Fruit fly (Drosophila melanogaster) whole organism, embryonic: ENCODE measurements around the gene CG17224.

ENCODE experiments used
- ATbp ChIP-seq: fragments of 200-800 bp; sonication (Bioruptor generic); optimal IDR thresholded peaks from 2 replicates; lab custom pipeline; 2017; ENCODE audit warnings: missing biosample characterization, mild to moderate bottlenecking, missing genetic modification characterization, missing genetic modification reagents
- Bteb2 ChIP-seq: fragments of 200-800 bp; sonication (Bioruptor generic); optimal IDR thresholded peaks from 2 replicates; lab custom pipeline; 2016; ENCODE audit warnings: missing biosample characterization, missing genetic modification characterization
- CG10267 ChIP-seq: fragments of 200-800 bp; sonication (Bioruptor generic); optimal IDR thresholded peaks from 2 replicates; lab custom pipeline; 2018; ENCODE audit warnings: missing biosample characterization, mild to moderate bottlenecking, missing genetic modification characterization, moderate library complexity
- CG10979 ChIP-seq: fragments of 200-800 bp; sonication (Bioruptor generic); optimal IDR thresholded peaks from 2 replicates; lab custom pipeline; 2018; ENCODE audit warnings: missing biosample characterization, mild to moderate bottlenecking, missing genetic modification characterization, moderate library complexity
- CG12391 ChIP-seq: fragments of 200-800 bp; sonication (Bioruptor generic); optimal IDR thresholded peaks from 3 replicates; lab custom pipeline; 2018; ENCODE audit warnings: missing biosample characterization, mild to moderate bottlenecking, missing genetic modification characterization, moderate library complexity
- CG13296 ChIP-seq: fragments of 200-800 bp; sonication (Bioruptor generic); optimal IDR thresholded peaks from 3 replicates; lab custom pipeline; 2018; ENCODE audit warnings: missing biosample characterization, mild to moderate bottlenecking, missing genetic modification characterization
- CG13424 ChIP-seq: fragments of 200-800 bp; sonication (Bioruptor generic); optimal IDR thresholded peaks from 2 replicates; lab custom pipeline; 2019; ENCODE audit warnings: missing biosample characterization, mild to moderate bottlenecking, missing genetic modification characterization, moderate library complexity
- CG1602 ChIP-seq: fragments of 200-800 bp; sonication (Bioruptor generic); optimal IDR thresholded peaks from 3 replicates; lab custom pipeline; 2016; ENCODE audit warnings: missing biosample characterization, missing genetic modification characterization
- CG17359 ChIP-seq: fragments of 200-800 bp; sonication (Bioruptor generic); optimal IDR thresholded peaks from 3 replicates; lab custom pipeline; 2018; ENCODE audit warnings: missing biosample characterization, mild to moderate bottlenecking, missing genetic modification characterization, moderate library complexity
- CG17385 ChIP-seq: fragments of 200-800 bp; sonication (Bioruptor generic); optimal IDR thresholded peaks from 3 replicates; lab custom pipeline; 2018; ENCODE audit warnings: missing biosample characterization, mild to moderate bottlenecking, missing genetic modification characterization
- CG2116 ChIP-seq: fragments of 200-800 bp; sonication (Bioruptor generic); optimal IDR thresholded peaks from 3 replicates; lab custom pipeline; 2018; ENCODE audit warnings: missing biosample characterization, mild to moderate bottlenecking, missing genetic modification characterization
- CG34224 ChIP-seq: fragments of 200-800 bp; sonication (Bioruptor generic); IDR thresholded peaks from 3 replicates; pipeline ENCODE4 v1.3.6; 2022; ENCODE audit warnings: missing biosample characterization, missing genetic modification characterization; ENCODE audit not compliant: partially characterized antibody
- CG34422 ChIP-seq: fragments of 200-800 bp; sonication (Bioruptor generic); IDR thresholded peaks from 3 replicates; pipeline ENCODE4 v1.3.6; 2022; ENCODE audit warnings: missing biosample characterization, missing genetic modification characterization
- CG3995 ChIP-seq: fragments of 200-800 bp; sonication (Bioruptor generic); optimal IDR thresholded peaks from 3 replicates; lab custom pipeline; 2016; ENCODE audit warnings: missing biosample characterization, missing genetic modification characterization
- CG8290 ChIP-seq, 3 experiments: fragments of 200-800 bp; sonication (Bioruptor generic); optimal IDR thresholded peaks; 2 replicates each; lab custom pipeline; 2016 to 2019; ENCODE audit warnings: missing biosample characterization in 3 of 3, missing genetic modification characterization in 3 of 3, mild to moderate bottlenecking in 2 of 3, moderate library complexity in 1 of 3
- CG9817 ChIP-seq: fragments of 200-800 bp; sonication (Bioruptor generic); optimal IDR thresholded peaks from 2 replicates; lab custom pipeline; 2018; ENCODE audit warnings: missing biosample characterization, mild to moderate bottlenecking, missing genetic modification characterization, moderate library complexity
- Doc2 ChIP-seq: fragments of 200-800 bp; sonication (Bioruptor generic); IDR thresholded peaks from 2 replicates; pipeline ENCODE4 v1.3.6; 2022; ENCODE audit warnings: missing biosample characterization, missing genetic modification characterization
- Doc3 ChIP-seq: fragments of 200-800 bp; sonication (Bioruptor generic); IDR thresholded peaks from 3 replicates; pipeline ENCODE4 v1.3.6; 2022; ENCODE audit warnings: missing biosample characterization, missing genetic modification characterization; ENCODE audit not compliant: partially characterized antibody
- ERR ChIP-seq: fragments of 200-800 bp; sonication (Bioruptor generic); optimal IDR thresholded peaks from 2 replicates; lab custom pipeline; 2016; ENCODE audit warnings: missing biosample characterization, missing genetic modification characterization
- Fer1 ChIP-seq: fragments of 200-800 bp; sonication (Bioruptor generic); optimal IDR thresholded peaks from 2 replicates; lab custom pipeline; 2017; ENCODE audit warnings: missing biosample characterization, mild to moderate bottlenecking, missing genetic modification characterization
- Fer2 ChIP-seq: fragments of 200-800 bp; sonication (Bioruptor generic); optimal IDR thresholded peaks from 2 replicates; lab custom pipeline; 2018; ENCODE audit warnings: missing biosample characterization, mild to moderate bottlenecking, missing genetic modification characterization, moderate library complexity
- HLH4C ChIP-seq: fragments of 200-800 bp; sonication (Bioruptor generic); IDR thresholded peaks from 3 replicates; pipeline ENCODE4 v1.3.6; 2022; ENCODE audit warnings: missing biosample characterization, missing genetic modification characterization; ENCODE audit not compliant: partially characterized antibody
- NK7.1 ChIP-seq: fragments of 200-800 bp; sonication (Bioruptor generic); optimal IDR thresholded peaks from 3 replicates; lab custom pipeline; 2016; ENCODE audit warnings: missing biosample characterization, missing genetic modification characterization
- Scr ChIP-seq: fragments of 200-800 bp; sonication (Bioruptor generic); IDR thresholded peaks from 2 replicates; pipeline ENCODE4 v1.3.6; 2022; ENCODE audit warnings: missing biosample characterization, missing genetic modification characterization; ENCODE audit not compliant: partially characterized antibody
- Side ChIP-seq: fragments of 200-800 bp; sonication (Bioruptor generic); optimal IDR thresholded peaks from 2 replicates; lab custom pipeline; 2016; ENCODE audit warnings: missing biosample characterization, missing genetic modification characterization
- Sin3A ChIP-seq: fragments of >200 bp; optimal IDR thresholded peaks from 2 replicates; lab custom pipeline; 2018
- Stat92E ChIP-seq, 3 experiments: fragments of >200 bp in 2 of 3; fragments of 200-800 bp in 1 of 3; sonication (Bioruptor generic) in 1 of 3; optimal IDR thresholded peaks; 2 replicates each; lab custom pipeline; 2017 to 2019; ENCODE audit warnings: missing biosample characterization in 3 of 3, missing genetic modification characterization in 3 of 3, mild to moderate bottlenecking in 1 of 3, moderate library complexity in 1 of 3
- Xbp1 ChIP-seq: fragments of 200-800 bp; sonication (Bioruptor generic); optimal IDR thresholded peaks from 3 replicates; lab custom pipeline; 2016; ENCODE audit warnings: missing biosample characterization, mild to moderate bottlenecking, missing genetic modification characterization
- ara ChIP-seq: fragments of 200-800 bp; sonication (Bioruptor generic); IDR thresholded peaks from 2 replicates; pipeline ENCODE4 v1.3.6; 2022; ENCODE audit warnings: missing biosample characterization, missing genetic modification characterization
- caup ChIP-seq: fragments of 200-800 bp; sonication (Bioruptor generic); optimal IDR thresholded peaks from 3 replicates; lab custom pipeline; 2017; ENCODE audit warnings: missing biosample characterization, mild to moderate bottlenecking, missing genetic modification characterization, moderate library complexity; ENCODE audit not compliant: severe bottlenecking
- chinmo ChIP-seq: fragments of 200-800 bp; sonication (Bioruptor generic); IDR thresholded peaks from 4 replicates; pipeline ENCODE4 v1.3.6; 2022; ENCODE audit warnings: missing biosample characterization, missing genetic modification characterization; ENCODE audit not compliant: partially characterized antibody
- ftz-f1 ChIP-seq: fragments of 200-800 bp; sonication (Bioruptor generic); optimal IDR thresholded peaks from 2 replicates; lab custom pipeline; 2016; ENCODE audit warnings: missing biosample characterization, missing genetic modification characterization
- gfzf ChIP-seq: fragments of 200-800 bp; sonication (Bioruptor generic); optimal IDR thresholded peaks from 2 replicates; lab custom pipeline; 2016; ENCODE audit warnings: missing biosample characterization, mild to moderate bottlenecking, missing genetic modification characterization, moderate library complexity
- grau ChIP-seq: fragments of 200-800 bp; optimal IDR thresholded peaks from 3 replicates; lab custom pipeline; 2019; ENCODE audit warnings: missing biosample characterization, mild to moderate bottlenecking, missing genetic modification characterization, moderate library complexity
- hkb ChIP-seq, 2 experiments: fragments of 200-800 bp in 1 of 2; fragments of >200 bp in 1 of 2; sonication (Bioruptor generic) in 1 of 2; IDR thresholded peaks in 1 of 2; optimal IDR thresholded peaks in 1 of 2; 2 replicates each; pipeline versions ENCODE4 v1.3.6 to Lab custom; 2017 to 2022; ENCODE audit warnings: missing biosample characterization in 1 of 2, missing genetic modification characterization in 1 of 2
- jumu ChIP-seq: fragments of 200-800 bp; sonication (Bioruptor generic); optimal IDR thresholded peaks from 3 replicates; lab custom pipeline; 2016; ENCODE audit warnings: missing biosample characterization, missing genetic modification characterization
- knrl ChIP-seq: fragments of 200-800 bp; sonication (Bioruptor generic); IDR thresholded peaks from 3 replicates; pipeline ENCODE4 v1.3.6; 2022; ENCODE audit warnings: missing biosample characterization, missing genetic modification characterization; ENCODE audit not compliant: partially characterized antibody
- lov ChIP-seq, 2 experiments: fragments of 200-800 bp in 1 of 2; fragments of >200 bp in 1 of 2; sonication (Bioruptor generic) in 1 of 2; IDR thresholded peaks in 1 of 2; optimal IDR thresholded peaks in 1 of 2; 2 replicates in 1 of 2; 3 replicates in 1 of 2; pipeline versions ENCODE4 v1.3.6 to Lab custom; 2017 to 2022; ENCODE audit warnings: missing biosample characterization in 1 of 2, missing genetic modification characterization in 1 of 2
- nerfin-2 ChIP-seq: fragments of 200-800 bp; sonication (Bioruptor generic); IDR thresholded peaks from 2 replicates; pipeline ENCODE4 v1.3.6; 2022; ENCODE audit warnings: missing biosample characterization, missing genetic modification characterization; ENCODE audit not compliant: partially characterized antibody
- pzg ChIP-seq: fragments of 200-800 bp; sonication (Bioruptor generic); optimal IDR thresholded peaks from 3 replicates; lab custom pipeline; 2018; ENCODE audit warnings: missing biosample characterization, mild to moderate bottlenecking, missing genetic modification characterization, moderate library complexity
- sc ChIP-seq, 3 experiments: fragments of >200 bp in 2 of 3; fragments of 200-800 bp in 1 of 3; sonication (Bioruptor generic) in 1 of 3; optimal IDR thresholded peaks; 2 replicates in 2 of 3; 3 replicates in 1 of 3; lab custom pipeline; 2017; ENCODE audit warnings: mild to moderate bottlenecking in 1 of 3, missing biosample characterization in 1 of 3, missing genetic modification characterization in 1 of 3, missing genetic modification reagents in 1 of 3
- sens ChIP-seq: fragments of 200-800 bp; sonication (Bioruptor generic); peaks from one replicate; lab custom pipeline; 2016; ENCODE audit warnings: missing biosample characterization, missing genetic modification characterization
- trem ChIP-seq: fragments of 200-800 bp; optimal IDR thresholded peaks from 3 replicates; lab custom pipeline; 2019; ENCODE audit warnings: missing biosample characterization, mild to moderate bottlenecking, missing genetic modification characterization, moderate library complexity
- tup ChIP-seq: fragments of 200-800 bp; sonication (Bioruptor generic); optimal IDR thresholded peaks from 2 replicates; lab custom pipeline; 2016; ENCODE audit warnings: missing biosample characterization, mild to moderate bottlenecking, missing genetic modification characterization, moderate library complexity
- unc-4 ChIP-seq: fragments of 200-800 bp; sonication (Bioruptor generic); IDR thresholded peaks from 2 replicates; pipeline ENCODE4 v1.3.6; 2022; ENCODE audit warnings: missing biosample characterization, missing genetic modification characterization; ENCODE audit not compliant: partially characterized antibody
- vfl ChIP-seq: fragments of 200-800 bp; sonication (Bioruptor generic); optimal IDR thresholded peaks from 2 replicates; lab custom pipeline; 2016; ENCODE audit warnings: missing biosample characterization, missing genetic modification characterization
- vvl ChIP-seq: fragments of 200-800 bp; sonication (Bioruptor generic); IDR thresholded peaks from 2 replicates; pipeline ENCODE4 v1.3.6; 2022; ENCODE audit warnings: missing biosample characterization, missing genetic modification characterization

The CG17224 gene

DNA sequence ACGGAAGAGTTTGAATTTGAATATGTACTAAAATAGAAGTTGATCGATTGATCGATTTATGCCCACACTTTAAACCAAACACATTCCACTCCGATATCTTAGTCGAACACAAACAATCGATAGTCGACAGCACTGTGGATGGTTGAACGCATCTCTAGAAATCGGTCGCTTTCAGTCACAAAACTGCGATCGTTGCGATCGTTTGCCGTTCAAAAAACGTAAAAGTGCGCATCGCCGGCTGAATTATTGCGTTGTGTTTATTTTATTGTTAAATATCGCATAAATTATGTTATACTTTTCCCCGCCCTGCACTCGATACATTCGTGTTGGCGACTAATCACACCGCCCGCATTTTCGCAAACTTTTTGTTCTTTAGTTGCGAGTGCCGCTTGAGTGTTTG is 19.0 kb downstream of the CG17224 start, which contains the start of gene Ccdc85 (continued):
- TF ChIP-seq Sin3A (lab: Kevin White, UChicago) (peak; percentile 30), CG13296 (GFP tag; lab: Kevin White, UChicago) (peak; percentile 2), CG3995 (GFP tag; lab: Kevin White, UChicago) (peak; percentile 93), ara (GFP tag; lab: Robert Waterston, UW) (no peak), CG2116 (GFP tag; lab: Kevin White, UChicago) (peak; percentile 88), CG34224 (GFP tag; lab: Robert Waterston, UW) (peak; percentile 97), pzg (GFP tag; lab: Kevin White, UChicago) (peak; percentile 80), CG10267 (tag; lab: Kevin White, UChicago) (peak; percentile 51), lov (optimal IDR thresholded peaks at IDR 0.05; lab: Kevin White, UChicago) (no peak), lov (GFP tag; IDR thresholded peaks at IDR 0.05; lab: Robert Waterston, UW) (0 out of 3 replicates have a peak, but pooled peaks have one; percentile 26), Bteb2 (GFP tag; lab: Kevin White, UChicago) (no peak), CG8290 (GFP tag; optimal IDR thresholded peaks at IDR 0.05; lab: Kevin White, UChicago) (peak; percentile 40), CG8290 (tag; optimal IDR thresholded peaks at IDR 0.05; lab: Kevin White, UChicago) (no peak), grau (peak; percentile 17), CG1602 (GFP tag; lab: Kevin White, UChicago) (no peak), tup (GFP tag; lab: Kevin White, UChicago) (no peak), ftz-f1 (GFP tag; lab: Kevin White, UChicago) (no peak), Fer2 (tag; lab: Kevin White, UChicago) (no peak), Scr (GFP tag; lab: Robert Waterston, UW) (peak; percentile 92), Doc2 (GFP tag; lab: Robert Waterston, UW) (no peak), vfl (peak; percentile 23), caup (GFP tag; lab: Kevin White, UChicago) (peak; percentile 11), Side (GFP tag; lab: Kevin White, UChicago) (peak; percentile 19), nerfin-2 (peak; percentile 99), ERR (peak; percentile 15), CG10979 (peak; percentile 32), sens (GFP tag; lab: Kevin White, UChicago) (peak; percentile 78), Stat92E (GFP tag; optimal IDR thresholded peaks at IDR 0.05; lab: Kevin White, UChicago) (peak in 1 of 3 experiments; percentile 41), CG17385 (GFP tag; lab: Kevin White, UChicago) (peak; percentile 43), jumu (GFP tag; lab: Kevin White, UChicago) (peak; percentile 18), Fer1 (peak; percentile 28), knrl (GFP tag; lab: Robert Waterston, UW) (peak; percentile 89), sc (optimal IDR thresholded peaks at IDR 0.05; lab: Kevin White, UChicago) (no peak), sc (GFP tag; optimal IDR thresholded peaks at IDR 0.05; lab: Kevin White, UChicago) (no peak), vvl (GFP tag; lab: Robert Waterston, UW) (peak; percentile 70), CG12391 (tag; lab: Kevin White, UChicago) (peak; percentile 24), unc-4 (peak; percentile 90), NK7.1 (GFP tag; lab: Kevin White, UChicago) (no peak), gfzf (GFP tag; lab: Kevin White, UChicago) (peak; percentile 24), CG13424 (tag; lab: Kevin White, UChicago) (peak; percentile 14), CG9817 (tag; lab: Kevin White, UChicago) (no peak), HLH4C (GFP tag; lab: Robert Waterston, UW) (peak; percentile 99), trem (tag; lab: Kevin White, UChicago) (peak; percentile 83), CG34422 (GFP tag; lab: Robert Waterston, UW) (peak; percentile 70; the same call in 1 of the 3 replicates), ATbp (GFP tag; lab: Kevin White, UChicago) (no peak), Xbp1 (GFP tag; lab: Kevin White, UChicago) (peak; percentile 34), hkb (optimal IDR thresholded peaks at IDR 0.05; lab: Kevin White, UChicago) (no peak), hkb (GFP tag; IDR thresholded peaks at IDR 0.05; lab: Robert Waterston, UW) (0 out of 2 replicates have a peak, but pooled peaks have one; percentile 7), chinmo (GFP tag; lab: Robert Waterston, UW) (peak; percentile 98), CG17359 (tag; lab: Kevin White, UChicago) (no peak), Doc3 (GFP tag; lab: Robert Waterston, UW) (peak; percentile 78)
